Worm (Caenorhabditis elegans) whole organism, L2 larva: ENCODE results near the gene F29A7.4.

Experiments used
- C34F6.9 ChIP-seq: fragments of 150-350 bp; optimal IDR thresholded peaks from 2 replicates; lab custom pipeline; 2014; ENCODE audit warnings: missing biosample characterization, missing genetic modification characterization
- F13H6.1 ChIP-seq: sonication (generic microtip); optimal IDR thresholded peaks from 2 replicates; lab custom pipeline; 2016; ENCODE audit warnings: missing genetic modification characterization, missing compliant biosample characterization
- R02D3.7 ChIP-seq: fragments of 150-350 bp; optimal IDR thresholded peaks from 2 replicates; lab custom pipeline; 2014; ENCODE audit warnings: missing biosample characterization, missing genetic modification characterization
- ama-1 ChIP-seq: fragments of 150-350 bp; optimal IDR thresholded peaks from 2 replicates; lab custom pipeline; 2018; ENCODE audit warnings: inconsistent platforms
- ceh-16 ChIP-seq: fragments of 150-350 bp; optimal IDR thresholded peaks from 2 replicates; lab custom pipeline; 2014; ENCODE audit warnings: missing biosample characterization, missing genetic modification characterization
- ceh-82 ChIP-seq: fragments of 150-350 bp; optimal IDR thresholded peaks from 2 replicates; lab custom pipeline; 2014; ENCODE audit warnings: missing biosample characterization, missing genetic modification characterization
- crh-2 ChIP-seq: sonication (generic microtip); optimal IDR thresholded peaks from 2 replicates; lab custom pipeline; 2017; ENCODE audit warnings: missing biosample characterization, missing genetic modification characterization
- dmd-4 ChIP-seq: sonication (generic microtip); optimal IDR thresholded peaks from 2 replicates; lab custom pipeline; 2017; ENCODE audit warnings: missing biosample characterization, missing genetic modification characterization
- egl-27 ChIP-seq: sonication (generic microtip); optimal IDR thresholded peaks from 3 replicates; lab custom pipeline; 2017; ENCODE audit warnings: missing biosample characterization, missing genetic modification reagents, missing genetic modification characterization
- elt-1 ChIP-seq: fragments of 150-350 bp; optimal IDR thresholded peaks from 2 replicates; lab custom pipeline; 2014; ENCODE audit warnings: missing biosample characterization, missing genetic modification characterization
- elt-3 ChIP-seq: sonication (generic microtip); optimal IDR thresholded peaks from 2 replicates; lab custom pipeline; 2017; ENCODE audit warnings: missing biosample characterization, missing genetic modification characterization
- fos-1 ChIP-seq: fragments of 150-350 bp; optimal IDR thresholded peaks from 2 replicates; lab custom pipeline; 2014; ENCODE audit warnings: missing biosample characterization, missing genetic modification characterization
- gmeb-1 ChIP-seq: fragments of 150-350 bp; optimal IDR thresholded peaks from 2 replicates; lab custom pipeline; 2014; ENCODE audit warnings: missing biosample characterization, missing genetic modification characterization
- lin-11 ChIP-seq: fragments of 150-350 bp; sonication (generic microtip); optimal IDR thresholded peaks from 2 replicates; lab custom pipeline; 2014; ENCODE audit warnings: missing biosample characterization, missing genetic modification characterization, inconsistent platforms, mixed read lengths
- lin-13 ChIP-seq: fragments of 150-350 bp; optimal IDR thresholded peaks from 2 replicates; lab custom pipeline; 2014; ENCODE audit warnings: missing biosample characterization, missing genetic modification reagents, missing genetic modification characterization
- lin-39 ChIP-seq: fragments of 150-350 bp; optimal IDR thresholded peaks from 2 replicates; lab custom pipeline; 2014; ENCODE audit warnings: missing biosample characterization, missing genetic modification reagents, missing genetic modification characterization
- lsy-2 ChIP-seq, 2 experiments: fragments of 150-350 bp in 1 of 2; sonication (generic microtip) in 1 of 2; optimal IDR thresholded peaks; 2 replicates each; lab custom pipeline; 2014 to 2017; ENCODE audit warnings: missing biosample characterization in 2 of 2, missing genetic modification characterization in 2 of 2
- mab-5 ChIP-seq: fragments of 150-350 bp; optimal IDR thresholded peaks from 2 replicates; lab custom pipeline; 2014; ENCODE audit warnings: missing biosample characterization, missing genetic modification characterization
- mbf-1 ChIP-seq: sonication (generic microtip); optimal IDR thresholded peaks from 2 replicates; lab custom pipeline; 2017; ENCODE audit warnings: missing biosample characterization, missing genetic modification characterization
- nhr-10 ChIP-seq: sonication (generic microtip); optimal IDR thresholded peaks from 2 replicates; lab custom pipeline; 2017; ENCODE audit warnings: missing biosample characterization, missing genetic modification characterization
- nhr-11 ChIP-seq: fragments of 150-350 bp; optimal IDR thresholded peaks from 2 replicates; lab custom pipeline; 2014; ENCODE audit warnings: missing biosample characterization, missing genetic modification characterization
- nhr-12 ChIP-seq: fragments of 150-350 bp; optimal IDR thresholded peaks from 2 replicates; lab custom pipeline; 2014; ENCODE audit warnings: missing biosample characterization, missing genetic modification characterization
- nhr-129 ChIP-seq: fragments of 150-350 bp; optimal IDR thresholded peaks from 2 replicates; lab custom pipeline; 2014; ENCODE audit warnings: missing biosample characterization, missing genetic modification characterization
- nhr-21 ChIP-seq: fragments of 150-350 bp; optimal IDR thresholded peaks from 2 replicates; lab custom pipeline; 2014; ENCODE audit warnings: missing biosample characterization, missing genetic modification characterization
- nhr-237 ChIP-seq: fragments of 150-350 bp; optimal IDR thresholded peaks from 2 replicates; lab custom pipeline; 2014; ENCODE audit warnings: missing biosample characterization, missing genetic modification characterization
- nhr-25 ChIP-seq: fragments of 150-350 bp; sonication (generic microtip); optimal IDR thresholded peaks from 3 replicates; lab custom pipeline; 2014; ENCODE audit warnings: missing biosample characterization, missing genetic modification characterization
- nhr-6 ChIP-seq: fragments of 150-350 bp; optimal IDR thresholded peaks from 2 replicates; lab custom pipeline; 2014; ENCODE audit warnings: missing biosample characterization, missing genetic modification characterization
- nhr-77 ChIP-seq: fragments of 150-350 bp; optimal IDR thresholded peaks from 2 replicates; lab custom pipeline; 2014; ENCODE audit warnings: missing biosample characterization, missing genetic modification characterization
- sem-4 ChIP-seq: fragments of 150-350 bp; optimal IDR thresholded peaks from 2 replicates; lab custom pipeline; 2014; ENCODE audit warnings: missing biosample characterization, missing genetic modification reagents, missing genetic modification characterization
- skn-1 ChIP-seq: sonication (generic microtip); optimal IDR thresholded peaks from 2 replicates; lab custom pipeline; 2017; ENCODE audit warnings: missing biosample characterization, missing genetic modification characterization
- sma-3 ChIP-seq: sonication (generic microtip); optimal IDR thresholded peaks from 2 replicates; lab custom pipeline; 2016; ENCODE audit warnings: missing genetic modification reagents, missing genetic modification characterization, missing compliant biosample characterization
- unc-39 ChIP-seq: fragments of 150-350 bp; optimal IDR thresholded peaks from 2 replicates; lab custom pipeline; 2014; ENCODE audit warnings: missing biosample characterization, missing genetic modification characterization
- unc-55 ChIP-seq: fragments of 150-350 bp; sonication (generic microtip); optimal IDR thresholded peaks from 3 replicates; lab custom pipeline; 2014; ENCODE audit warnings: missing biosample characterization, missing genetic modification reagents, missing genetic modification characterization
- unc-62 ChIP-seq: fragments of 150-350 bp; optimal IDR thresholded peaks from 2 replicates; lab custom pipeline; 2014; ENCODE audit warnings: missing biosample characterization, missing genetic modification reagents, missing genetic modification characterization
- ztf-1 ChIP-seq: fragments of 200-800 bp; sonication (Bioruptor generic); conservative IDR thresholded peaks from 2 replicates; pipeline ENCODE4 v1.3.6; 2022; ENCODE audit warnings: missing genetic modification characterization, missing compliant biosample characterization
- ztf-11 ChIP-seq: sonication (generic microtip); optimal IDR thresholded peaks from 2 replicates; lab custom pipeline; 2017; ENCODE audit warnings: missing biosample characterization, missing genetic modification characterization
- ztf-4 ChIP-seq: fragments of 150-350 bp; optimal IDR thresholded peaks from 2 replicates; lab custom pipeline; 2014; ENCODE audit warnings: missing biosample characterization, missing genetic modification characterization

F29A7.4 gene

DNA sequence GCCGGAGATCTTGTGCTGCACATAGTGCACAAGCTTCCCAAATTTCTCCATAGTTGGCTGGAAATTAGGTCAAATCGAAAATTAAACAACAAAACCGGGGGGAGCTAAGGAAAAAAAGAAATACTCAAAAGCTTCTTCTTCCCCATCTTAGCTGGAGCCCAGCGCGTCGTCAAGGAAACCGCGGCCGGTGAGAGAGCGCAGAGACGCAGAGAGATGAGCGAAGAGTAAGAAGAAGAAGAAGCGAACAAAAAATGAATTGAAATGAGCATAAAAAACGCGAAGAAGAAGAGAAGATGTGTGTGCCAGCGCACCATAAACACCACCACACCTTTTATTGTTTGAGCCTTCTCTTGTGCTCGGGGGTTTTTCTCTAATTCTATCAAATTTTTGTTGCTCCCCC, 14.6 kb upstream of the F29A7.4 start, which contains the start of gene wdr-31:
Gene wdr-31, minus strand, starts transcription at position 101 of the 400 bp plus-strand sequence.
- TF ChIP-seq ama-1 (lab: Kevin White, UChicago) (no peak), mbf-1 (tag; lab: Kevin White, UChicago) (no peak), lin-39 (tag; lab: Kevin White, UChicago) (no peak), elt-3 (tag; lab: Kevin White, UChicago) (no peak), nhr-11 (tag; lab: Kevin White, UChicago) (no peak), unc-39 (tag; lab: Kevin White, UChicago) (no peak), ceh-82 (no peak), lin-11 (no peak)

ce11 chrII:2735644-2736043, 14.2 kb upstream of the F29A7.4 start:
- TF ChIP-seq nhr-237 (no peak), mab-5 (tag; lab: Kevin White, UChicago) (no peak), unc-55 (GFP tag; lab: Kevin White, UChicago) (no peak)
- TF ChIP-seq, all 48 proteins: peak for 0

DNA sequence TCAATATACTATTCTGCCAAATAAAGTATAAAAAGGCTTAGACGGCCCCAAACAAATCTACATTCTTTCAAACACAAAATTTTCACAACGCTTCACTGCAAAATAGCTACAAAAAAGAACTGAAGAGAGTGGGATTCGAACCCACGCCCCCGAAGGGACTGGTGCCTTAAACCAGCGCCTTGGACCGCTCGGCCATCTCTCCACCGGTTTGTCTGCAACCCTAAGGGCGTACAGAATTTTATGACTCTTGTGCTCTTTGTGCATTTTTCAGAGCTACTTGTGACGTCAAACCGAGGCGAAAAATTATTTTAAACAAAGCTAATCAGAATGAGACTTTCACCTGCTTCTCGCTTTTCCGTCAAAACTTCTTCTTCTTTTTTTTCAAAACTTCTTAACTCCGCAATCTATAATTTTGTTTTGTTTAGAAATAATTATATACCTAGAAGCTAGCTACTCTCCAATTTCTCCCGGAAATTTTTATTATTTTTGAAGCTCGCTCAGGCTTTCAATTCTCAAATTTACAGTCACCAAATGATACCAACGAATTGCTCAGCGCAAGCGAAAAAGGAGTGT, 13.6 kb upstream of the F29A7.4 start, which contains the start of gene T05A8.8:
Gene T05A8.8, plus strand, starts transcription at position 523 of the 573 bp plus-strand sequence.
- TF ChIP-seq gmeb-1 (tag; lab: Kevin White, UChicago) (no peak), R02D3.7 (no peak), fos-1 (tag; lab: Kevin White, UChicago) (no peak), ceh-16 (no peak), nhr-12 (tag; lab: Kevin White, UChicago) (no peak)

ce11 chrII:2736938-2737337, 12.9 kb upstream of the F29A7.4 start:
- TF ChIP-seq R02D3.7 (no peak), elt-1 (no peak), sem-4 (tag; lab: Kevin White, UChicago) (no peak), lin-11 (no peak), nhr-25 (tag; lab: Kevin White, UChicago) (no peak), C34F6.9 (tag; lab: Kevin White, UChicago) (no peak), lin-39 (tag; lab: Kevin White, UChicago) (no peak), F13H6.1 (no peak), mab-5 (tag; lab: Kevin White, UChicago) (no peak), ceh-82 (no peak), unc-62 (GFP tag; lab: Kevin White, UChicago) (no peak), ztf-11 (tag; lab: Kevin White, UChicago) (no peak), sma-3 (GFP tag; lab: Kevin White, UChicago) (no peak), nhr-12 (tag; lab: Kevin White, UChicago) (no peak), nhr-77 (no peak), ztf-4 (tag; lab: Kevin White, UChicago) (no peak)

DNA sequence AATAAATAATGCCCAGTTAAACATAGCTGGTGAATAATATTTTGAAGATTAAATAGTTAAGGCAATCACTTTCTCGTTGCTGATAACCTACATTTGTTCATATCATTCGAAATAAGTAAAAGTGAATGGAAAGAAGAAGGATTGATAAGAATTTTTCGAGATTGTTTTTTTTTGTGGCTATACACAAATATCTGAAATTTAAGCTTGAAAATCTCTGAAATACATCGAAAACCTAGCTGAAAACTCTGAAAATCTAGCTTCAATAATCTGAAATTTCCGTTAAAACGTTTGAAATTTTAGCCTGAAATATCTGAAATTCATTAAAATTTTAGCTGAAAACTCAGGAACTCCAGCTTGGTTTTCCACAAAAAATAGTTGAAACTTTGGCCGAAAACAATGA, 10.2 kb upstream of the F29A7.4 start, which contains the start of gene T05A8.6:
Gene T05A8.6, minus strand, starts transcription at position 101 of the 400 bp plus-strand sequence.
- no peak for TF ChIP-seq ceh-82
- TF ChIP-seq ztf-1, result no peak
- TF ChIP-seq nhr-25 (tag; lab: Kevin White, UChicago), result no peak
- no peak for TF ChIP-seq skn-1 (tag; lab: Kevin White, UChicago)
- no peak for TF ChIP-seq mab-5 (tag; lab: Kevin White, UChicago)
- no peak for TF ChIP-seq sma-3 (GFP tag; lab: Kevin White, UChicago)
- TF ChIP-seq ztf-4 (tag; lab: Kevin White, UChicago), result no peak
- TF ChIP-seq unc-55 (GFP tag; lab: Kevin White, UChicago), result no peak
- no peak for TF ChIP-seq elt-1
- no peak for TF ChIP-seq egl-27
- no peak for TF ChIP-seq crh-2 (tag; lab: Kevin White, UChicago)

DNA sequence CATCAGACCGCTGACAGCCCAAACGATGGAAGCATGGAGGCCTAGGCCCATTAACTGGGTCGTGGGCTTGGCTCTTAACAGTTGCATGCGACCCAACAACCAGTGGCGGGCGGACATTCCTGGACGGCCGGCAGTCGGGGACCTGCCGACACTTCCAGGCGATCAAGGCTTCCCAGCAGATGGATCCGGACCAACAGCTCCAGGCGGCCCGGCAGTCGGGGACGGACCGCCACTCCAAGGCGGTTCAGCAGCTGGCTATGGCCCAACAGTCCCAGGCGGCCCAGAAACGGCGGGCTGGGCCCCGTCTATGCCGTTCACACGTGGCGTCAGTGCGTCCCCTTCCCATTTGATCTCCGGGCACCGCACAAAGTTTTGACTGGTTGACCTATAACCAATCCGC, 8.4 kb upstream of the F29A7.4 start:
- TF ChIP-seq nhr-21 (no peak), egl-27 (no peak)

- TF ChIP-seq lin-13 (GFP tag; lab: Kevin White, UChicago) (no peak), crh-2 (tag; lab: Kevin White, UChicago) (no peak), nhr-129 (no peak), unc-39 (tag; lab: Kevin White, UChicago) (no peak), ama-1 (lab: Kevin White, UChicago) (no peak), nhr-6 (tag; lab: Kevin White, UChicago) (no peak), lin-11 (no peak), ceh-16 (no peak), nhr-12 (tag; lab: Kevin White, UChicago) (no peak), skn-1 (tag; lab: Kevin White, UChicago) (no peak), elt-3 (tag; lab: Kevin White, UChicago) (no peak), lsy-2 (tag; optimal IDR thresholded peaks at IDR 0.05; lab: Kevin White, UChicago) (no peak), elt-1 (no peak), F13H6.1 (no peak), nhr-25 (tag; lab: Kevin White, UChicago) (no peak), dmd-4 (tag; lab: Kevin White, UChicago) (no peak), nhr-10 (tag; lab: Kevin White, UChicago) (no peak), ztf-1 (no peak)
Observed at ce11 chrII:2742251-2742650, 7.5 kb upstream of the F29A7.4 start, which contains the start of gene T05A8.7. Gene T05A8.7 (minus strand): TSS chrII:2742351.
